Fruit fly (Drosophila melanogaster) whole organism, wandering third instar larva: ENCODE measurements around the gene CG45089.

ENCODE experiments used
- CG9705 ChIP-seq: fragments of 200-800 bp; sonication (Bioruptor generic); optimal IDR thresholded peaks from 2 replicates; lab custom pipeline; 2018; ENCODE audit warnings: missing biosample characterization, mild to moderate bottlenecking, missing genetic modification characterization
- GATAd ChIP-seq: sonication (Bioruptor generic); optimal IDR thresholded peaks from 2 replicates; lab custom pipeline; 2016; ENCODE audit warnings: missing biosample characterization, missing genetic modification characterization
- Hr78 ChIP-seq: fragments of >200 bp; optimal IDR thresholded peaks from 2 replicates; lab custom pipeline; 2017; ENCODE audit warnings: missing biosample characterization, missing genetic modification characterization
- Hr83 ChIP-seq: fragments of 200-300 bp; sonication (Bioruptor generic); optimal IDR thresholded peaks from 2 replicates; lab custom pipeline; 2016; ENCODE audit warnings: missing biosample characterization, mild to moderate bottlenecking, missing genetic modification characterization, moderate library complexity; ENCODE audit not compliant: poor library complexity, severe bottlenecking
- N ChIP-seq: fragments of >200 bp; optimal IDR thresholded peaks from 2 replicates; lab custom pipeline; 2018; ENCODE audit warnings: missing biosample characterization, missing external identifiers, missing genetic modification characterization
- brk ChIP-seq: fragments of 200-800 bp; sonication (Bioruptor generic); optimal IDR thresholded peaks from 2 replicates; lab custom pipeline; 2016; ENCODE audit warnings: missing biosample characterization, mild to moderate bottlenecking, missing genetic modification characterization
- jim ChIP-seq: fragments of 175-275, 200-325 bp; sonication (Bioruptor generic); optimal IDR thresholded peaks from 2 replicates; lab custom pipeline; 2016; ENCODE audit warnings: missing biosample characterization, mild to moderate bottlenecking, missing genetic modification characterization
- pan ChIP-seq: fragments of >200 bp; optimal IDR thresholded peaks from 2 replicates; lab custom pipeline; 2017
- psq ChIP-seq: fragments of 200-800 bp; sonication (Bioruptor generic); optimal IDR thresholded peaks from 3 replicates; lab custom pipeline; 2017; ENCODE audit warnings: missing biosample characterization, mild to moderate bottlenecking, missing genetic modification characterization, moderate library complexity
- usp ChIP-seq: fragments of >200 bp; optimal IDR thresholded peaks from 2 replicates; lab custom pipeline; 2017; ENCODE audit warnings: missing biosample characterization, missing genetic modification characterization

- TF ChIP-seq GATAd = no peak
- no peak for TF ChIP-seq Hr78 (GFP tag; lab: Kevin White, UChicago)
- TF ChIP-seq psq (GFP tag; lab: Kevin White, UChicago) = no peak
- no peak for TF ChIP-seq jim (GFP tag; lab: Kevin White, UChicago)
- no peak for TF ChIP-seq N (GFP tag; lab: Kevin White, UChicago)
- TF ChIP-seq brk = no peak
- no peak for TF ChIP-seq Hr83 (GFP tag; lab: Kevin White, UChicago)
- TF ChIP-seq usp = no peak
- no peak for TF ChIP-seq CG9705 (GFP tag; lab: Kevin White, UChicago)
- TF ChIP-seq pan (lab: Kevin White, UChicago) = no peak
These were observed 20.2 kb downstream of the CG45089 start, which contains the start of gene dec for dm6 chrX:7873172-7873930.
